Fruit fly (Drosophila melanogaster): ENCODE results near the gene CG14153.

- no peak for TF ChIP-seq insv (optimal IDR thresholded peaks at IDR 0.05)
- TF ChIP-seq psq (optimal IDR thresholded peaks at IDR 0.05): no peak
- no peak for TF ChIP-seq Myc (optimal IDR thresholded peaks at IDR 0.05)
These were observed 11.1 kb downstream of the CG14153 start for dm6 chr3L:10654439-10654838.
